Fruit fly (Drosophila melanogaster) whole organism, embryonic: ENCODE measurements around the gene Usp14.

ENCODE experiments used
- Abd-B ChIP-seq: fragments of 200-800 bp; sonication (Bioruptor generic); optimal IDR thresholded peaks from 2 replicates; lab custom pipeline; 2018; ENCODE audit warnings: missing biosample characterization, mild to moderate bottlenecking, missing genetic modification characterization, moderate library complexity
- CG10979 ChIP-seq: fragments of 200-800 bp; sonication (Bioruptor generic); optimal IDR thresholded peaks from 2 replicates; lab custom pipeline; 2018; ENCODE audit warnings: missing biosample characterization, mild to moderate bottlenecking, missing genetic modification characterization, moderate library complexity
- CG12299 ChIP-seq: fragments of 200-800 bp; sonication (Bioruptor generic); optimal IDR thresholded peaks from 2 replicates; lab custom pipeline; 2018; ENCODE audit warnings: missing biosample characterization, mild to moderate bottlenecking, missing genetic modification characterization
- CG12659 ChIP-seq: fragments of 200-800 bp; sonication (Bioruptor generic); optimal IDR thresholded peaks from 3 replicates; lab custom pipeline; 2017; ENCODE audit warnings: mild to moderate bottlenecking, missing biosample characterization, missing genetic modification reagents, missing genetic modification characterization
- CG13296 ChIP-seq: fragments of 200-800 bp; sonication (Bioruptor generic); optimal IDR thresholded peaks from 3 replicates; lab custom pipeline; 2018; ENCODE audit warnings: missing biosample characterization, mild to moderate bottlenecking, missing genetic modification characterization
- CG1647 ChIP-seq: fragments of 200-800 bp; sonication (Bioruptor generic); optimal IDR thresholded peaks from 3 replicates; lab custom pipeline; 2016; ENCODE audit warnings: missing biosample characterization, missing genetic modification characterization
- CG16813 ChIP-seq: fragments of 200-800 bp; sonication (Bioruptor generic); IDR thresholded peaks from 3 replicates; pipeline ENCODE4 v1.3.6; 2022; ENCODE audit warnings: missing biosample characterization, missing genetic modification characterization; ENCODE audit not compliant: partially characterized antibody
- CG17568 ChIP-seq: fragments of 200-800 bp; sonication (Bioruptor generic); optimal IDR thresholded peaks from 2 replicates; lab custom pipeline; 2018; ENCODE audit warnings: missing biosample characterization, mild to moderate bottlenecking, missing genetic modification characterization, moderate library complexity
- CG17802 ChIP-seq: fragments of 200-800 bp; sonication (Bioruptor generic); optimal IDR thresholded peaks from 2 replicates; lab custom pipeline; 2018; ENCODE audit warnings: missing biosample characterization, mild to moderate bottlenecking, missing genetic modification characterization, moderate library complexity
- CG18619 ChIP-seq: fragments of 200-800 bp; sonication (Bioruptor generic); optimal IDR thresholded peaks from 3 replicates; lab custom pipeline; 2017; ENCODE audit warnings: missing biosample characterization, mild to moderate bottlenecking, missing genetic modification characterization
- CG2712 ChIP-seq: fragments of 200-800 bp; optimal IDR thresholded peaks from 3 replicates; lab custom pipeline; 2019; ENCODE audit warnings: missing biosample characterization, mild to moderate bottlenecking, missing genetic modification characterization, moderate library complexity
- CG3407 ChIP-seq: fragments of 200-800 bp; sonication (Bioruptor generic); optimal IDR thresholded peaks from 2 replicates; lab custom pipeline; 2018; ENCODE audit warnings: missing biosample characterization, mild to moderate bottlenecking, missing genetic modification characterization
- CG34376 ChIP-seq: fragments of 200-800 bp; sonication (Bioruptor generic); optimal IDR thresholded peaks from 2 replicates; lab custom pipeline; 2018; ENCODE audit warnings: missing biosample characterization, mild to moderate bottlenecking, missing genetic modification characterization
- CG34422 ChIP-seq: fragments of 200-800 bp; sonication (Bioruptor generic); IDR thresholded peaks from 3 replicates; pipeline ENCODE4 v1.3.6; 2022; ENCODE audit warnings: missing biosample characterization, missing genetic modification characterization
- CG3847 ChIP-seq: fragments of 200-800 bp; sonication (Bioruptor generic); IDR thresholded peaks from 2 replicates; pipeline ENCODE4 v1.3.6; 2022; ENCODE audit warnings: missing biosample characterization, missing genetic modification characterization
- CG4617 ChIP-seq: fragments of 200-800 bp; sonication (Bioruptor generic); optimal IDR thresholded peaks from 3 replicates; lab custom pipeline; 2016; ENCODE audit warnings: missing biosample characterization, missing genetic modification characterization, borderline replicate concordance
- CG5180 ChIP-seq: fragments of 200-800 bp; sonication (Bioruptor generic); optimal IDR thresholded peaks from 3 replicates; lab custom pipeline; 2017; ENCODE audit warnings: missing biosample characterization, missing genetic modification characterization, mild to moderate bottlenecking, moderate library complexity, missing genetic modification reagents
- CG7271 ChIP-seq: fragments of 200-800 bp; sonication (Bioruptor generic); optimal IDR thresholded peaks from 2 replicates; lab custom pipeline; 2018; ENCODE audit warnings: missing biosample characterization, mild to moderate bottlenecking, missing genetic modification characterization, moderate library complexity
- CG7786 ChIP-seq: fragments of 200-800 bp; sonication (Bioruptor generic); optimal IDR thresholded peaks from 2 replicates; lab custom pipeline; 2016; ENCODE audit warnings: missing biosample characterization, missing genetic modification characterization
- CG8388 ChIP-seq: fragments of 200-800 bp; sonication (Bioruptor generic); optimal IDR thresholded peaks from 2 replicates; lab custom pipeline; 2019; ENCODE audit warnings: missing biosample characterization, mild to moderate bottlenecking, missing genetic modification characterization, moderate library complexity
- D19A ChIP-seq: fragments of 200-800 bp; optimal IDR thresholded peaks from 3 replicates; lab custom pipeline; 2019; ENCODE audit warnings: missing biosample characterization, mild to moderate bottlenecking, missing genetic modification characterization, moderate library complexity
- Deaf1 ChIP-seq: fragments of 200-800 bp; optimal IDR thresholded peaks from 3 replicates; lab custom pipeline; 2019; ENCODE audit warnings: missing biosample characterization, mild to moderate bottlenecking, missing genetic modification characterization, moderate library complexity
- Elba2 ChIP-seq: fragments of 200-800 bp; sonication (Bioruptor generic); optimal IDR thresholded peaks from 3 replicates; lab custom pipeline; 2016; ENCODE audit warnings: missing biosample characterization, missing genetic modification characterization
- Fer2 ChIP-seq: fragments of 200-800 bp; sonication (Bioruptor generic); optimal IDR thresholded peaks from 2 replicates; lab custom pipeline; 2018; ENCODE audit warnings: missing biosample characterization, mild to moderate bottlenecking, missing genetic modification characterization, moderate library complexity
- MBD-R2 ChIP-seq: fragments of 200-800 bp; sonication (Bioruptor generic); IDR thresholded peaks from 2 replicates; pipeline ENCODE4 v1.3.6; 2022; ENCODE audit warnings: missing biosample characterization, missing genetic modification characterization
- Mrtf ChIP-seq: fragments of 200-800 bp; sonication (Bioruptor generic); IDR thresholded peaks from 3 replicates; pipeline ENCODE4 v1.3.6; 2022; ENCODE audit warnings: missing biosample characterization, missing genetic modification characterization
- Opbp ChIP-seq: fragments of 200-800 bp; sonication (Bioruptor generic); IDR thresholded peaks from 3 replicates; pipeline ENCODE4 v1.3.6; 2022; ENCODE audit warnings: missing biosample characterization, missing genetic modification characterization; ENCODE audit not compliant: partially characterized antibody
- Pdp1 ChIP-seq, 2 experiments: fragments of 200-800 bp; sonication (Bioruptor generic); optimal IDR thresholded peaks; 3 replicates each; lab custom pipeline; 2016; ENCODE audit warnings: missing biosample characterization in 2 of 2, missing genetic modification characterization in 2 of 2, mild to moderate bottlenecking in 1 of 2, moderate library complexity in 1 of 2
- Scr ChIP-seq: fragments of 200-800 bp; sonication (Bioruptor generic); IDR thresholded peaks from 2 replicates; pipeline ENCODE4 v1.3.6; 2022; ENCODE audit warnings: missing biosample characterization, missing genetic modification characterization; ENCODE audit not compliant: partially characterized antibody
- cato ChIP-seq: fragments of 200-800 bp; sonication (Bioruptor generic); optimal IDR thresholded peaks from 2 replicates; lab custom pipeline; 2016; ENCODE audit warnings: missing biosample characterization, missing genetic modification characterization, borderline replicate concordance
- cg ChIP-seq: fragments of 200-800 bp; sonication (Bioruptor generic); optimal IDR thresholded peaks from 3 replicates; lab custom pipeline; 2019; ENCODE audit warnings: missing biosample characterization, mild to moderate bottlenecking, missing genetic modification characterization, moderate library complexity
- danr ChIP-seq: fragments of 200-800 bp; sonication (Bioruptor generic); IDR thresholded peaks from 2 replicates; pipeline ENCODE4 v1.3.6; 2022; ENCODE audit warnings: missing biosample characterization, missing genetic modification characterization
- ems ChIP-seq: fragments of 200-800 bp; sonication (Bioruptor generic); optimal IDR thresholded peaks from 3 replicates; lab custom pipeline; 2016; ENCODE audit warnings: missing biosample characterization, missing genetic modification characterization
- eve ChIP-seq, 2 experiments: fragments of >200 bp; optimal IDR thresholded peaks; 2 replicates each; lab custom pipeline; 2017; ENCODE audit warnings: missing biosample characterization in 2 of 2, missing genetic modification characterization in 2 of 2
- fru ChIP-seq: fragments of >200 bp; optimal IDR thresholded peaks from 2 replicates; lab custom pipeline; 2017
- gfzf ChIP-seq: fragments of 200-800 bp; sonication (Bioruptor generic); optimal IDR thresholded peaks from 2 replicates; lab custom pipeline; 2016; ENCODE audit warnings: missing biosample characterization, mild to moderate bottlenecking, missing genetic modification characterization, moderate library complexity
- lbe ChIP-seq: fragments of 200-800 bp; sonication (Bioruptor generic); optimal IDR thresholded peaks from 2 replicates; lab custom pipeline; 2016; ENCODE audit warnings: missing biosample characterization, mild to moderate bottlenecking, missing genetic modification characterization
- lola ChIP-seq, 3 experiments: fragments of >200 bp in 2 of 3; fragments of 200-800 bp in 1 of 3; sonication (Bioruptor generic) in 1 of 3; optimal IDR thresholded peaks; 2 replicates each; lab custom pipeline; 2017 to 2019; ENCODE audit warnings: missing biosample characterization in 3 of 3, missing genetic modification characterization in 3 of 3, mild to moderate bottlenecking in 1 of 3, moderate library complexity in 1 of 3
- odd ChIP-seq: fragments of 200-800 bp; sonication (Bioruptor generic); optimal IDR thresholded peaks from 2 replicates; lab custom pipeline; 2017; ENCODE audit warnings: missing biosample characterization, mild to moderate bottlenecking, missing genetic modification characterization
- onecut ChIP-seq: fragments of 200-800 bp; sonication (Bioruptor generic); IDR thresholded peaks from 2 replicates; pipeline ENCODE4 v1.3.6; 2022; ENCODE audit warnings: missing biosample characterization, missing genetic modification characterization
- org-1 ChIP-seq: fragments of 200-800 bp; sonication (Bioruptor generic); optimal IDR thresholded peaks from 2 replicates; lab custom pipeline; 2017; ENCODE audit warnings: missing biosample characterization, missing genetic modification characterization
- p53 ChIP-seq: fragments of 200-800 bp; sonication (Bioruptor generic); optimal IDR thresholded peaks from 2 replicates; lab custom pipeline; 2016; ENCODE audit warnings: missing biosample characterization, missing genetic modification characterization
- pfk ChIP-seq: fragments of 200-800 bp; sonication (Bioruptor generic); optimal IDR thresholded peaks from 2 replicates; lab custom pipeline; 2018; ENCODE audit warnings: missing biosample characterization, mild to moderate bottlenecking, missing genetic modification characterization, moderate library complexity
- pzg ChIP-seq: fragments of 200-800 bp; sonication (Bioruptor generic); optimal IDR thresholded peaks from 3 replicates; lab custom pipeline; 2018; ENCODE audit warnings: missing biosample characterization, mild to moderate bottlenecking, missing genetic modification characterization, moderate library complexity
- rib ChIP-seq: fragments of 200-800 bp; sonication (Bioruptor generic); IDR thresholded peaks from 2 replicates; pipeline ENCODE4 v1.3.6; 2022; ENCODE audit warnings: missing biosample characterization, missing genetic modification characterization
- row ChIP-seq: fragments of 200-800 bp; sonication (Bioruptor generic); IDR thresholded peaks from 3 replicates; pipeline ENCODE4 v1.3.6; 2022; ENCODE audit warnings: missing biosample characterization, missing genetic modification characterization
- sr ChIP-seq: fragments of 200-800 bp; sonication (Bioruptor generic); IDR thresholded peaks from 3 replicates; pipeline ENCODE4 v1.3.6; 2022; ENCODE audit warnings: missing biosample characterization, missing genetic modification characterization
- trem ChIP-seq: fragments of 200-800 bp; optimal IDR thresholded peaks from 3 replicates; lab custom pipeline; 2019; ENCODE audit warnings: missing biosample characterization, mild to moderate bottlenecking, missing genetic modification characterization, moderate library complexity
- unc-4 ChIP-seq: fragments of 200-800 bp; sonication (Bioruptor generic); IDR thresholded peaks from 2 replicates; pipeline ENCODE4 v1.3.6; 2022; ENCODE audit warnings: missing biosample characterization, missing genetic modification characterization; ENCODE audit not compliant: partially characterized antibody
- wek ChIP-seq: fragments of 200-800 bp; sonication (Bioruptor generic); optimal IDR thresholded peaks from 3 replicates; lab custom pipeline; 2018; ENCODE audit warnings: missing biosample characterization, mild to moderate bottlenecking, missing genetic modification characterization, moderate library complexity

The Usp14 gene

dm6 chr2L:10265129-10265528, 49.1 kb downstream of the Usp14 start, which contains the start of gene Mob3:
Gene Mob3 (plus strand): TSS chr2L:10265336.
- no peak for TF ChIP-seq org-1 (GFP tag; lab: Kevin White, UChicago)
- TF ChIP-seq CG3847 (GFP tag; lab: Robert Waterston, UW) = no peak
- no peak for TF ChIP-seq CG3407 (GFP tag; lab: Kevin White, UChicago)
- TF ChIP-seq MBD-R2 (GFP tag; lab: Robert Waterston, UW) = peak; percentile 68
- no peak for TF ChIP-seq Fer2 (tag; lab: Kevin White, UChicago)
- TF ChIP-seq D19A = no peak
- no peak for TF ChIP-seq sr (GFP tag; lab: Robert Waterston, UW)
- no peak for TF ChIP-seq CG10979
- TF ChIP-seq cg (GFP tag; lab: Kevin White, UChicago) = no peak
- peak; percentile 42; the same call in 1 of the 3 replicates for TF ChIP-seq row (GFP tag; lab: Robert Waterston, UW)
- no peak for TF ChIP-seq CG1647 (GFP tag; lab: Kevin White, UChicago)
- peak; percentile 23 for TF ChIP-seq trem (tag; lab: Kevin White, UChicago)
- no peak for TF ChIP-seq CG4617
- TF ChIP-seq CG34376 = peak; percentile 0
- TF ChIP-seq CG13296 (GFP tag; lab: Kevin White, UChicago) = no peak
- no peak for TF ChIP-seq onecut (GFP tag; lab: Robert Waterston, UW)
- TF ChIP-seq CG18619 = no peak
- peak; percentile 37 for TF ChIP-seq pzg (GFP tag; lab: Kevin White, UChicago)
- TF ChIP-seq wek (GFP tag; lab: Kevin White, UChicago) = no peak
- TF ChIP-seq CG34422 = no peak; the same call in 2 of the 3 replicates
- TF ChIP-seq eve (GFP tag; optimal IDR thresholded peaks at IDR 0.05; lab: Kevin White, UChicago) = peak in 1 of 2 experiments; percentile 56
- peak; percentile 33 for TF ChIP-seq CG17568
- no peak for TF ChIP-seq CG7271 (tag; lab: Kevin White, UChicago)
- no peak for TF ChIP-seq p53 (GFP tag; lab: Kevin White, UChicago)
- no peak for TF ChIP-seq rib (GFP tag; lab: Robert Waterston, UW)
- TF ChIP-seq Opbp = peak; percentile 55; the same call in 1 of the 3 replicates
- no peak for TF ChIP-seq ems
- TF ChIP-seq Abd-B = no peak
- TF ChIP-seq CG12299 = no peak
- peak; percentile 31 for TF ChIP-seq CG12659 (GFP tag; lab: Kevin White, UChicago)
- TF ChIP-seq Mrtf = no peak
- TF ChIP-seq CG16813 (GFP tag; lab: Robert Waterston, UW) = no peak; the same call in 2 of the 3 replicates
- TF ChIP-seq gfzf = no peak
- peak; percentile 27 for TF ChIP-seq Elba2 (GFP tag; lab: Kevin White, UChicago)
- TF ChIP-seq odd = no peak
- TF ChIP-seq unc-4 (GFP tag; lab: Robert Waterston, UW) = peak; percentile 35; the same call in 1 of the 2 replicates
- TF ChIP-seq CG2712 = peak; percentile 22
- peak; percentile 95 for TF ChIP-seq pfk
- TF ChIP-seq danr (GFP tag; lab: Robert Waterston, UW) = no peak
- no peak for TF ChIP-seq CG7786 (GFP tag; lab: Kevin White, UChicago)
- no peak for TF ChIP-seq CG17802
- TF ChIP-seq lola (GFP tag; optimal IDR thresholded peaks at IDR 0.05; lab: Kevin White, UChicago) = no peak
- no peak for TF ChIP-seq CG5180 (GFP tag; lab: Kevin White, UChicago)
- TF ChIP-seq Scr = peak; percentile 58
- TF ChIP-seq CG8388 (GFP tag; lab: Kevin White, UChicago) = no peak
- peak; percentile 51 for TF ChIP-seq lbe (GFP tag; lab: Kevin White, UChicago)
- TF ChIP-seq fru (lab: Kevin White, UChicago) = no peak
- no peak for TF ChIP-seq cato (GFP tag; lab: Kevin White, UChicago)
- TF ChIP-seq Deaf1 (tag; lab: Kevin White, UChicago) = no peak
- no peak for TF ChIP-seq Pdp1 (GFP tag; optimal IDR thresholded peaks at IDR 0.05; lab: Kevin White, UChicago)
